Fruit fly (Drosophila melanogaster) whole organism, embryonic: Measurements from ENCODE around the gene Sec61alpha.

Experiments used
- Atf3 ChIP-seq: fragments of 200-800 bp; sonication (Bioruptor generic); optimal IDR thresholded peaks from 3 replicates; lab custom pipeline; 2016; ENCODE audit warnings: missing biosample characterization, missing genetic modification characterization
- CG11247 ChIP-seq: fragments of 200-800 bp; sonication (Bioruptor generic); IDR thresholded peaks from 2 replicates; pipeline ENCODE4 v1.3.6; 2022; ENCODE audit warnings: missing biosample characterization, missing genetic modification characterization
- CG12155 ChIP-seq: fragments of 200-800 bp; sonication (Bioruptor generic); optimal IDR thresholded peaks from 3 replicates; lab custom pipeline; 2016; ENCODE audit warnings: missing biosample characterization, missing genetic modification characterization
- CG12391 ChIP-seq: fragments of 200-800 bp; sonication (Bioruptor generic); optimal IDR thresholded peaks from 3 replicates; lab custom pipeline; 2018; ENCODE audit warnings: missing biosample characterization, mild to moderate bottlenecking, missing genetic modification characterization, moderate library complexity
- CG14710 ChIP-seq: fragments of 200-800 bp; sonication (Bioruptor generic); optimal IDR thresholded peaks from 3 replicates; lab custom pipeline; 2019; ENCODE audit warnings: missing biosample characterization, mild to moderate bottlenecking, missing genetic modification characterization, moderate library complexity
- CG15011 ChIP-seq: fragments of 200-800 bp; sonication (Bioruptor generic); optimal IDR thresholded peaks from 3 replicates; lab custom pipeline; 2018; ENCODE audit warnings: missing biosample characterization, mild to moderate bottlenecking, missing genetic modification characterization
- CG15073 ChIP-seq: fragments of 200-800 bp; sonication (Bioruptor generic); optimal IDR thresholded peaks from 2 replicates; lab custom pipeline; 2016; ENCODE audit warnings: missing biosample characterization, missing genetic modification characterization
- CG1602 ChIP-seq: fragments of 200-800 bp; sonication (Bioruptor generic); optimal IDR thresholded peaks from 3 replicates; lab custom pipeline; 2016; ENCODE audit warnings: missing biosample characterization, missing genetic modification characterization
- CG17359 ChIP-seq: fragments of 200-800 bp; sonication (Bioruptor generic); optimal IDR thresholded peaks from 3 replicates; lab custom pipeline; 2018; ENCODE audit warnings: missing biosample characterization, mild to moderate bottlenecking, missing genetic modification characterization, moderate library complexity
- CG17802 ChIP-seq: fragments of 200-800 bp; sonication (Bioruptor generic); optimal IDR thresholded peaks from 2 replicates; lab custom pipeline; 2018; ENCODE audit warnings: missing biosample characterization, mild to moderate bottlenecking, missing genetic modification characterization, moderate library complexity
- CG18476 ChIP-seq: fragments of 200-800 bp; sonication (Bioruptor generic); optimal IDR thresholded peaks from 2 replicates; lab custom pipeline; 2016; ENCODE audit warnings: missing biosample characterization, mild to moderate bottlenecking, missing genetic modification characterization
- CG18619 ChIP-seq: fragments of 200-800 bp; sonication (Bioruptor generic); optimal IDR thresholded peaks from 3 replicates; lab custom pipeline; 2017; ENCODE audit warnings: missing biosample characterization, mild to moderate bottlenecking, missing genetic modification characterization
- CG2712 ChIP-seq: fragments of 200-800 bp; optimal IDR thresholded peaks from 3 replicates; lab custom pipeline; 2019; ENCODE audit warnings: missing biosample characterization, mild to moderate bottlenecking, missing genetic modification characterization, moderate library complexity
- CG3163 ChIP-seq: fragments of 200-800 bp; sonication (Bioruptor generic); optimal IDR thresholded peaks from 3 replicates; lab custom pipeline; 2016; ENCODE audit warnings: missing biosample characterization, missing genetic modification characterization
- CG32532 ChIP-seq: fragments of 200-800 bp; sonication (Bioruptor generic); IDR thresholded peaks from 2 replicates; pipeline ENCODE4 v1.3.6; 2022; ENCODE audit warnings: missing biosample characterization, missing genetic modification characterization
- CG6654 ChIP-seq: fragments of 200-800 bp; sonication (Bioruptor generic); optimal IDR thresholded peaks from 2 replicates; lab custom pipeline; 2017; ENCODE audit warnings: missing biosample characterization, mild to moderate bottlenecking, missing genetic modification characterization
- CG7357 ChIP-seq: fragments of 200-800 bp; sonication (Bioruptor generic); IDR thresholded peaks from 3 replicates; pipeline ENCODE4 v1.3.6; 2022; ENCODE audit warnings: missing biosample characterization, missing genetic modification characterization
- CG7963 ChIP-seq: fragments of 200-800 bp; sonication (Bioruptor generic); IDR thresholded peaks from 3 replicates; pipeline ENCODE4 v1.3.6; 2022; ENCODE audit warnings: missing biosample characterization, missing genetic modification characterization; ENCODE audit not compliant: partially characterized antibody
- CG8290 ChIP-seq, 3 experiments: fragments of 200-800 bp; sonication (Bioruptor generic); optimal IDR thresholded peaks; 2 replicates each; lab custom pipeline; 2016 to 2019; ENCODE audit warnings: missing biosample characterization in 3 of 3, missing genetic modification characterization in 3 of 3, mild to moderate bottlenecking in 2 of 3, moderate library complexity in 1 of 3
- CG8944 ChIP-seq: fragments of 200-800 bp; sonication (Bioruptor generic); optimal IDR thresholded peaks from 3 replicates; lab custom pipeline; 2016; ENCODE audit warnings: missing biosample characterization, missing genetic modification characterization
- CG9727 ChIP-seq: fragments of 200-800 bp; sonication (Bioruptor generic); optimal IDR thresholded peaks from 3 replicates; lab custom pipeline; 2017; ENCODE audit warnings: missing biosample characterization, mild to moderate bottlenecking, missing genetic modification characterization
- CG9817 ChIP-seq: fragments of 200-800 bp; sonication (Bioruptor generic); optimal IDR thresholded peaks from 2 replicates; lab custom pipeline; 2018; ENCODE audit warnings: missing biosample characterization, mild to moderate bottlenecking, missing genetic modification characterization, moderate library complexity
- CG9932 ChIP-seq: fragments of 200-800 bp; sonication (Bioruptor generic); IDR thresholded peaks from 2 replicates; pipeline ENCODE4 v1.3.6; 2022; ENCODE audit warnings: missing biosample characterization, missing genetic modification characterization
- CHES-1-like ChIP-seq: fragments of 200-800 bp; sonication (Bioruptor generic); optimal IDR thresholded peaks from 2 replicates; lab custom pipeline; 2016; ENCODE audit warnings: missing biosample characterization, missing genetic modification characterization
- CoRest ChIP-seq: fragments of 200-800 bp; sonication (Bioruptor generic); optimal IDR thresholded peaks from 3 replicates; lab custom pipeline; 2018; ENCODE audit warnings: missing biosample characterization, mild to moderate bottlenecking, missing genetic modification characterization, moderate library complexity
- Dfd ChIP-seq, 2 experiments: fragments of >200 bp; optimal IDR thresholded peaks; 2 replicates each; lab custom pipeline; 2017; ENCODE audit warnings: missing biosample characterization in 2 of 2, missing genetic modification characterization in 2 of 2
- ERR ChIP-seq: fragments of 200-800 bp; sonication (Bioruptor generic); optimal IDR thresholded peaks from 2 replicates; lab custom pipeline; 2016; ENCODE audit warnings: missing biosample characterization, missing genetic modification characterization
- Hr39 ChIP-seq: fragments of >200 bp; optimal IDR thresholded peaks from 2 replicates; lab custom pipeline; 2017
- NC2α ChIP-seq: fragments of 200-800 bp; sonication (Bioruptor generic); optimal IDR thresholded peaks from 2 replicates; lab custom pipeline; 2016; ENCODE audit warnings: missing biosample characterization, missing genetic modification characterization
- Oli ChIP-seq: fragments of 200-800 bp; sonication (Bioruptor generic); optimal IDR thresholded peaks from 2 replicates; lab custom pipeline; 2018; ENCODE audit warnings: missing biosample characterization, mild to moderate bottlenecking, missing genetic modification characterization, moderate library complexity
- Pdp1 ChIP-seq, 2 experiments: fragments of 200-800 bp; sonication (Bioruptor generic); optimal IDR thresholded peaks; 3 replicates each; lab custom pipeline; 2016; ENCODE audit warnings: missing biosample characterization in 2 of 2, missing genetic modification characterization in 2 of 2, mild to moderate bottlenecking in 1 of 2, moderate library complexity in 1 of 2
- Ssrp ChIP-seq: fragments of 200-800 bp; sonication (Bioruptor generic); optimal IDR thresholded peaks from 2 replicates; lab custom pipeline; 2018; ENCODE audit warnings: missing biosample characterization, mild to moderate bottlenecking, missing genetic modification characterization, moderate library complexity
- ato ChIP-seq: fragments of 200-800 bp; sonication (Bioruptor generic); IDR thresholded peaks from 2 replicates; pipeline ENCODE4 v1.3.6; 2022; ENCODE audit warnings: missing biosample characterization, missing genetic modification characterization; ENCODE audit not compliant: partially characterized antibody
- en ChIP-seq: fragments of 200-800 bp; sonication (Bioruptor generic); optimal IDR thresholded peaks from 2 replicates; lab custom pipeline; 2016; ENCODE audit warnings: missing biosample characterization, missing genetic modification characterization
- hth ChIP-seq: fragments of >200 bp; optimal IDR thresholded peaks from 2 replicates; lab custom pipeline; 2017; ENCODE audit warnings: inconsistent platforms
- ken ChIP-seq: fragments of 200-800 bp; sonication (Bioruptor generic); IDR thresholded peaks from 3 replicates; pipeline ENCODE4 v1.3.6; 2022; ENCODE audit warnings: missing biosample characterization, missing genetic modification characterization
- knrl ChIP-seq: fragments of 200-800 bp; sonication (Bioruptor generic); IDR thresholded peaks from 3 replicates; pipeline ENCODE4 v1.3.6; 2022; ENCODE audit warnings: missing biosample characterization, missing genetic modification characterization; ENCODE audit not compliant: partially characterized antibody
- mam ChIP-seq: fragments of 200-800 bp; sonication (Bioruptor generic); optimal IDR thresholded peaks from 3 replicates; lab custom pipeline; 2016; ENCODE audit warnings: missing biosample characterization, missing genetic modification characterization
- oc ChIP-seq: fragments of 200-800 bp; sonication (Bioruptor generic); optimal IDR thresholded peaks from 2 replicates; lab custom pipeline; 2018; ENCODE audit warnings: missing biosample characterization, mild to moderate bottlenecking, missing genetic modification characterization, moderate library complexity
- peb ChIP-seq: fragments of 200-800 bp; sonication (Bioruptor generic); IDR thresholded peaks from 2 replicates; pipeline ENCODE4 v1.3.6; 2022; ENCODE audit warnings: missing biosample characterization, missing genetic modification characterization
- pho ChIP-seq: fragments of 200-800 bp; sonication (Bioruptor generic); optimal IDR thresholded peaks from 2 replicates; lab custom pipeline; 2016; ENCODE audit warnings: missing biosample characterization, missing genetic modification characterization
- run ChIP-seq: fragments of 200-800 bp; sonication (Bioruptor generic); optimal IDR thresholded peaks from 3 replicates; lab custom pipeline; 2018; ENCODE audit warnings: missing biosample characterization, mild to moderate bottlenecking, missing genetic modification characterization
- salm ChIP-seq: fragments of 200-800 bp; sonication (Bioruptor generic); optimal IDR thresholded peaks from 2 replicates; lab custom pipeline; 2018; ENCODE audit warnings: missing biosample characterization, mild to moderate bottlenecking, missing genetic modification characterization
- sens-2 ChIP-seq: fragments of 200-800 bp; sonication (Bioruptor generic); IDR thresholded peaks from 2 replicates; pipeline ENCODE4 v1.3.6; 2022; ENCODE audit warnings: missing biosample characterization, missing genetic modification characterization
- seq ChIP-seq: fragments of 200-800 bp; sonication (Bioruptor generic); IDR thresholded peaks from 2 replicates; pipeline ENCODE4 v1.3.6; 2022; ENCODE audit warnings: missing biosample characterization, missing genetic modification characterization
- sisA ChIP-seq: fragments of 200-800 bp; sonication (Bioruptor generic); IDR thresholded peaks from 2 replicates; pipeline ENCODE4 v1.3.6; 2022; ENCODE audit warnings: missing biosample characterization, missing genetic modification characterization
- slou ChIP-seq: fragments of 200-800 bp; sonication (Bioruptor generic); optimal IDR thresholded peaks from 3 replicates; lab custom pipeline; 2016; ENCODE audit warnings: missing biosample characterization, missing genetic modification characterization
- tap ChIP-seq: fragments of 200-800 bp; optimal IDR thresholded peaks from 3 replicates; lab custom pipeline; 2019; ENCODE audit warnings: missing biosample characterization, mild to moderate bottlenecking, missing genetic modification characterization, moderate library complexity
- tin ChIP-seq: fragments of 200-800 bp; sonication (Bioruptor generic); optimal IDR thresholded peaks from 3 replicates; lab custom pipeline; 2016; ENCODE audit warnings: missing biosample characterization, missing genetic modification characterization
- tx ChIP-seq: fragments of 200-800 bp; sonication (Bioruptor generic); optimal IDR thresholded peaks from 2 replicates; lab custom pipeline; 2016; ENCODE audit warnings: missing biosample characterization, missing genetic modification characterization
- wek ChIP-seq: fragments of 200-800 bp; sonication (Bioruptor generic); optimal IDR thresholded peaks from 3 replicates; lab custom pipeline; 2018; ENCODE audit warnings: missing biosample characterization, mild to moderate bottlenecking, missing genetic modification characterization, moderate library complexity
- z ChIP-seq: fragments of 200-800 bp; sonication (Bioruptor generic); IDR thresholded peaks from 3 replicates; pipeline ENCODE4 v1.3.6; 2022; ENCODE audit warnings: missing biosample characterization, missing genetic modification characterization

The Sec61alpha gene

DNA sequence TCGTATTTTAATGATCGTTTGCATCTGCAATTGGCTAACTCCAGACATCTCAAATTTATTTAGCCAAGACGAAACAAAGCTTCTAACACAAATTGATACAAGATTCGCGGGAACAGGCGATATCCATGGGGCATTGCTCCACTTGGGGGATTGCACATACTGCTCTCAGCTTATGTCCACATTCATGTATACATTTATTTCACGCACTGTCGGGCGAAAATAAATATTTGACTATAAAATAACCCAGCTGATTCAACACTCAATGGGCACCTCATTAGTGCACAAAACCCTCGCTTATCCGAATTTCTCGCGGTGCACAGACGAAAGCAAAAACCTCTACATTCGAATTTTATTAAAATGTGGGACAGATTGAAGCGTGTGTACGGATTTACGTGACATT is 18.9 kb downstream of the Sec61alpha start (continued):
- TF ChIP-seq CG18619 (no peak), CG15073 (GFP tag; lab: Kevin White, UChicago) (no peak), slou (GFP tag; lab: Kevin White, UChicago) (no peak), peb (GFP tag; lab: Robert Waterston, UW) (no peak), CG7357 (GFP tag; lab: Robert Waterston, UW) (no peak), en (GFP tag; lab: Kevin White, UChicago) (no peak), Atf3 (GFP tag; lab: Kevin White, UChicago) (no peak), tin (no peak), CG17802 (tag; lab: Kevin White, UChicago) (no peak), wek (GFP tag; lab: Kevin White, UChicago) (peak; percentile 76), CG14710 (tag; lab: Kevin White, UChicago) (peak; percentile 1), salm (peak; percentile 56), CG8290 (GFP tag; optimal IDR thresholded peaks at IDR 0.05; lab: Kevin White, UChicago) (no peak), CG8290 (tag; optimal IDR thresholded peaks at IDR 0.05; lab: Kevin White, UChicago) (peak; percentile 28 to 58), CG8944 (GFP tag; lab: Kevin White, UChicago) (no peak), seq (GFP tag; lab: Robert Waterston, UW) (no peak), CG18476 (no peak), ato (GFP tag; lab: Robert Waterston, UW) (no peak), CG9817 (peak; percentile 0), ken (GFP tag; lab: Robert Waterston, UW) (no peak), CHES-1-like (GFP tag; lab: Kevin White, UChicago) (no peak), CG11247 (GFP tag; lab: Robert Waterston, UW) (no peak), z (GFP tag; lab: Robert Waterston, UW) (no peak), run (tag; lab: Kevin White, UChicago) (peak; percentile 3), sens-2 (GFP tag; lab: Robert Waterston, UW) (no peak), CG7963 (GFP tag; lab: Robert Waterston, UW) (no peak), NC2α (GFP tag; lab: Kevin White, UChicago) (no peak), CG9932 (no peak), pho (no peak), Dfd (GFP tag; optimal IDR thresholded peaks at IDR 0.05; lab: Kevin White, UChicago) (no peak), mam (GFP tag; lab: Kevin White, UChicago) (no peak), CG3163 (GFP tag; lab: Kevin White, UChicago) (no peak), oc (tag; lab: Kevin White, UChicago) (peak; percentile 4), Pdp1 (GFP tag; optimal IDR thresholded peaks at IDR 0.05; lab: Kevin White, UChicago) (no peak), hth (lab: Kevin White, UChicago) (no peak), Hr39 (lab: Kevin White, UChicago) (no peak), ERR (GFP tag; lab: Kevin White, UChicago) (no peak), CG9727 (peak; percentile 25), sisA (0 out of 2 replicates have a peak, but pooled peaks have one; percentile 6), CG17359 (tag; lab: Kevin White, UChicago) (peak; percentile 59), CG15011 (GFP tag; lab: Kevin White, UChicago) (no peak), CG32532 (GFP tag; lab: Robert Waterston, UW) (no peak), Ssrp (no peak), CG12391 (tag; lab: Kevin White, UChicago) (no peak), tap (tag; lab: Kevin White, UChicago) (peak; percentile 15), tx (GFP tag; lab: Kevin White, UChicago) (no peak), CoRest (tag; lab: Kevin White, UChicago) (no peak), knrl (GFP tag; lab: Robert Waterston, UW) (no peak), CG1602 (no peak), Oli (tag; lab: Kevin White, UChicago) (no peak), CG12155 (GFP tag; lab: Kevin White, UChicago) (no peak), CG2712 (peak; percentile 16), CG6654 (no peak)
